Worm (Caenorhabditis elegans): ENCODE results near the gene acs-2.

The acs-2 gene

ce11 chrV:15543252-15543651 is 23.9 kb upstream of the acs-2 start:
- TF ChIP-seq cey-2 (tag; optimal IDR thresholded peaks at IDR 0.05; ENCODE audit: borderline replicate concordance, insufficient read depth) (no peak), ces-1 (GFP tag; optimal IDR thresholded peaks at IDR 0.05) (no peak), spr-1 (tag; optimal IDR thresholded peaks at IDR 0.05) (no peak), Y48G9A.11 (GFP tag; IDR thresholded peaks at IDR 0.05) (no peak), F49E8.2 (tag; optimal IDR thresholded peaks at IDR 0.05; ENCODE audit: borderline replicate concordance) (no peak), dve-1 (tag; optimal IDR thresholded peaks at IDR 0.05; ENCODE audit: insufficient read depth) (no peak), gei-8 (GFP tag; optimal IDR thresholded peaks at IDR 0.05) (no peak), egl-27 (tag; optimal IDR thresholded peaks at IDR 0.05) (no peak), hlh-30 (tag; optimal IDR thresholded peaks at IDR 0.05; ENCODE audit: insufficient read depth) (no peak), set-16 (GFP tag; IDR thresholded peaks at IDR 0.05) (peak; percentile 59), aha-1 (tag) (no peak), T26A8.4 (GFP tag; IDR thresholded peaks at IDR 0.05) (no peak), egl-43 (GFP tag; IDR thresholded peaks at IDR 0.05) (0 out of 2 replicates have a peak, but pooled peaks have one; percentile 18), tra-1 (GFP tag; IDR thresholded peaks at IDR 0.05) (no peak), dmd-8 (GFP tag; IDR thresholded peaks at IDR 0.05) (0 out of 2 replicates have a peak, but pooled peaks have one; percentile 31), F10B5.3 (tag; optimal IDR thresholded peaks at IDR 0.05) (no peak), ctbp-1 (GFP tag; IDR thresholded peaks at IDR 0.05) (no peak), nhr-76 (tag; optimal IDR thresholded peaks at IDR 0.05) (no peak), lin-13 (GFP tag; optimal IDR thresholded peaks at IDR 0.05) (no peak), daf-8 (GFP tag; IDR thresholded peaks at IDR 0.05) (no peak), ztf-11 (tag; optimal IDR thresholded peaks at IDR 0.05) (no peak), php-3 (GFP tag; IDR thresholded peaks at IDR 0.05) (no peak), hlh-11 (tag; optimal IDR thresholded peaks at IDR 0.05) (no peak)

- TF ChIP-seq attf-4 (tag; optimal IDR thresholded peaks at IDR 0.05): no peak
These were observed 22.3 kb upstream of the acs-2 start, which contains the start of gene glb-14 for ce11 chrV:15544898-15545297. glb-14 (minus strand) TSS chrV:15544994.

ce11 chrV:15547727-15548126 is 19.5 kb upstream of the acs-2 start:
- TF ChIP-seq vab-7 (GFP tag; IDR thresholded peaks at IDR 0.05) (peak; percentile 85), nhr-28 (tag; optimal IDR thresholded peaks at IDR 0.05) (no peak), dmd-9 (GFP tag; IDR thresholded peaks at IDR 0.05) (no peak), D1046.2 (GFP tag; IDR thresholded peaks at IDR 0.05) (0 out of 2 replicates have a peak, but pooled peaks have one; percentile 42), gei-8 (GFP tag; optimal IDR thresholded peaks at IDR 0.05) (peak; percentile 53), snpc-1.2 (GFP tag; IDR thresholded peaks at IDR 0.05) (peak; percentile 79), attf-4 (tag; optimal IDR thresholded peaks at IDR 0.05) (no peak), daf-8 (GFP tag; IDR thresholded peaks at IDR 0.05) (no peak), nhr-76 (tag; optimal IDR thresholded peaks at IDR 0.05) (no peak), zfp-2 (tag; optimal IDR thresholded peaks at IDR 0.05) (no peak), mxl-2 (GFP tag; conservative IDR thresholded peaks at IDR 0.05) (no peak), nhr-111 (GFP tag; optimal IDR thresholded peaks at IDR 0.05) (peak; percentile 28), arid-1 (GFP tag; conservative IDR thresholded peaks at IDR 0.05) (peak; percentile 81), pqm-1 (tag; optimal IDR thresholded peaks at IDR 0.05) (no peak), R02D3.7 (tag; optimal IDR thresholded peaks at IDR 0.05) (no peak), ama-1 (optimal IDR thresholded peaks at IDR 0.05) (no peak), mes-2 (tag; optimal IDR thresholded peaks at IDR 0.05; ENCODE audit: poor library complexity, severe bottlenecking) (no peak), daf-19 (GFP tag; conservative IDR thresholded peaks at IDR 0.05) (no peak), F44E2.7 (GFP tag; IDR thresholded peaks at IDR 0.05) (peak; percentile 45; the same call in 1 of the 2 replicates), nhr-41 (GFP tag; IDR thresholded peaks at IDR 0.05) (0 out of 2 replicates have a peak, but pooled peaks have one; percentile 29), nhr-48 (tag; optimal IDR thresholded peaks at IDR 0.05) (peak; percentile 2), lim-7 (GFP tag; IDR thresholded peaks at IDR 0.05) (peak; percentile 93), Y5F2A.4 (GFP tag; optimal IDR thresholded peaks at IDR 0.05) (peak; percentile 33), egl-43 (GFP tag; IDR thresholded peaks at IDR 0.05) (peak; percentile 87), daf-16 (GFP tag; optimal IDR thresholded peaks at IDR 0.05) (peak in 1 of 2 experiments; percentile 41), daf-16 (tag; optimal IDR thresholded peaks at IDR 0.05) (no peak), dmd-8 (GFP tag; IDR thresholded peaks at IDR 0.05) (peak; percentile 76; the same call in 1 of the 2 replicates), ztf-7 (tag; optimal IDR thresholded peaks at IDR 0.05) (no peak), F49E8.2 (tag; optimal IDR thresholded peaks at IDR 0.05; ENCODE audit: borderline replicate concordance) (no peak), hlh-11 (tag; optimal IDR thresholded peaks at IDR 0.05) (no peak), unc-39 (tag; optimal IDR thresholded peaks at IDR 0.05) (no peak), nhr-237 (tag; optimal IDR thresholded peaks at IDR 0.05) (no peak)

Measured in whole organism, L4 larva.